Worm (Caenorhabditis elegans) whole organism, young adult: ENCODE measurements around the gene K04C2.8.

Source experiments
- K12H6.12 ChIP-seq: fragments of 200-800 bp; sonication (Bioruptor generic); optimal IDR thresholded peaks from 2 replicates; lab custom pipeline; 2018; ENCODE audit warnings: mild to moderate bottlenecking, missing genetic modification characterization, missing compliant biosample characterization
- rpc-1 ChIP-seq, 2 experiments: fragments of 150-350 bp in 1 of 2; sonication (generic microtip) in 1 of 2; optimal IDR thresholded peaks; 2 replicates each; lab custom pipeline; 2014 to 2018; ENCODE audit warnings: missing biosample characterization in 1 of 2, missing genetic modification characterization in 1 of 2, missing genetic modification reagents in 1 of 2, missing genotype in 1 of 2
- snpc-1.3 ChIP-seq: sonication (generic microtip); optimal IDR thresholded peaks from 2 replicates; lab custom pipeline; 2017; ENCODE audit warnings: missing genetic modification characterization, mild to moderate bottlenecking, missing compliant biosample characterization, antibody characterized with exemption, moderate library complexity, missing genotype, missing genetic modification reagents; ENCODE audit not compliant: insufficient read depth

ce11 chrIII:6895677-6896076 is 25.6 kb downstream of the K04C2.8 start:
- TF ChIP-seq K12H6.12 (tag; lab: Kevin White, UChicago) (no peak), snpc-1.3 (tag; lab: Kevin White, UChicago) (no peak), rpc-1 (optimal IDR thresholded peaks at IDR 0.05; lab: Kevin White, UChicago) (no peak), rpc-1 (tag; optimal IDR thresholded peaks at IDR 0.05; lab: Kevin White, UChicago) (no peak)
